Worm (Caenorhabditis elegans) whole organism, L4 larva: ENCODE data around the gene sto-3.

Source experiments
- F26F4.8 ChIP-seq: fragments of 200-800 bp; sonication (Bioruptor generic); conservative IDR thresholded peaks from 2 replicates; pipeline ENCODE4 v1.3.6; 2022; ENCODE audit warnings: missing genetic modification characterization, missing compliant biosample characterization
- F49E8.2 ChIP-seq: sonication (generic microtip); optimal IDR thresholded peaks from 2 replicates; lab custom pipeline; 2016; ENCODE audit warnings: missing compliant biosample characterization, mild to moderate bottlenecking, missing genetic modification characterization, borderline replicate concordance
- T20F7.1 ChIP-seq: fragments of 200-800 bp; sonication (Bioruptor generic); optimal IDR thresholded peaks from 2 replicates; lab custom pipeline; 2018; ENCODE audit warnings: mild to moderate bottlenecking, missing genetic modification characterization, missing compliant biosample characterization
- T26A8.4 ChIP-seq: fragments of 200-800 bp; sonication (Bioruptor generic); IDR thresholded peaks from 2 replicates; pipeline ENCODE4 v1.3.6; 2022; ENCODE audit warnings: missing genetic modification characterization, missing compliant biosample characterization
- Y75B8A.6 ChIP-seq: fragments of 200-800 bp; sonication (Bioruptor generic); IDR thresholded peaks from 2 replicates; pipeline ENCODE4 v1.3.6; 2022; ENCODE audit warnings: missing genetic modification reagents, missing genetic modification characterization, missing compliant biosample characterization
- ZK546.5 ChIP-seq, 2 experiments: sonication (generic microtip); optimal IDR thresholded peaks; 2 replicates each; lab custom pipeline; 2017; ENCODE audit warnings: missing biosample characterization in 2 of 2, missing genetic modification characterization in 2 of 2
- aly-2 ChIP-seq: sonication (generic microtip); optimal IDR thresholded peaks from 2 replicates; lab custom pipeline; 2018; ENCODE audit warnings: missing biosample characterization, missing genetic modification characterization
- arid-1 ChIP-seq: fragments of 200-800 bp; sonication (Bioruptor generic); conservative IDR thresholded peaks from 2 replicates; pipeline ENCODE4 v1.3.6; 2022; ENCODE audit warnings: missing genetic modification reagents, missing genetic modification characterization, missing compliant biosample characterization
- ceh-20 ChIP-seq: fragments of 200-800 bp; sonication (Bioruptor generic); IDR thresholded peaks from 2 replicates; pipeline ENCODE4 v1.3.6; 2022; ENCODE audit warnings: missing genetic modification reagents, missing genetic modification characterization, missing compliant biosample characterization
- ceh-44 ChIP-seq: fragments of 200-800 bp; sonication (Bioruptor generic); IDR thresholded peaks from 2 replicates; pipeline ENCODE4 v1.3.6; 2022; ENCODE audit warnings: missing genetic modification reagents, missing genetic modification characterization, missing compliant biosample characterization
- ceh-62 ChIP-seq: sonication (generic microtip); optimal IDR thresholded peaks from 2 replicates; lab custom pipeline; 2017; ENCODE audit warnings: missing biosample characterization, missing genetic modification characterization
- ceh-82 ChIP-seq: sonication (generic microtip); optimal IDR thresholded peaks from 2 replicates; lab custom pipeline; 2017; ENCODE audit warnings: missing biosample characterization, missing genetic modification characterization
- ces-1 ChIP-seq: fragments of 150-350 bp; sonication (generic microtip); optimal IDR thresholded peaks from 4 replicates; lab custom pipeline; 2014; ENCODE audit warnings: missing biosample characterization, missing genetic modification reagents, missing genetic modification characterization
- daf-16 ChIP-seq, 3 experiments: sonication (generic microtip); optimal IDR thresholded peaks; 2 replicates each; lab custom pipeline; 2016 to 2017; ENCODE audit warnings: missing genetic modification characterization in 3 of 3, missing genetic modification reagents in 3 of 3, mild to moderate bottlenecking in 2 of 3, missing compliant biosample characterization in 2 of 3, missing biosample characterization in 1 of 3, moderate library complexity in 1 of 3
- daf-19 ChIP-seq: fragments of 200-800 bp; sonication (Bioruptor generic); conservative IDR thresholded peaks from 2 replicates; pipeline ENCODE4 v1.3.6; 2022; ENCODE audit warnings: missing genetic modification characterization, missing compliant biosample characterization
- dmd-6 ChIP-seq: fragments of 200-800 bp; sonication (Bioruptor generic); IDR thresholded peaks from 2 replicates; pipeline ENCODE4 v1.3.6; 2022; ENCODE audit warnings: missing genetic modification reagents, missing genetic modification characterization, missing compliant biosample characterization
- duxl-1 ChIP-seq: sonication (generic microtip); optimal IDR thresholded peaks from 2 replicates; lab custom pipeline; 2016; ENCODE audit warnings: mild to moderate bottlenecking, missing genetic modification characterization, moderate library complexity, missing compliant biosample characterization; ENCODE audit not compliant: poor library complexity
- dve-1 ChIP-seq: sonication (generic microtip); optimal IDR thresholded peaks from 2 replicates; lab custom pipeline; 2017; ENCODE audit warnings: antibody characterized with exemption, mild to moderate bottlenecking, missing genetic modification characterization, missing compliant biosample characterization; ENCODE audit not compliant: insufficient read depth
- egl-27 ChIP-seq: sonication (generic microtip); optimal IDR thresholded peaks from 3 replicates; lab custom pipeline; 2017; ENCODE audit warnings: missing biosample characterization, missing genetic modification reagents, missing genetic modification characterization
- fkh-10 ChIP-seq: fragments of 150-350 bp; optimal IDR thresholded peaks from 2 replicates; lab custom pipeline; 2014; ENCODE audit warnings: missing biosample characterization, missing genetic modification reagents, missing genetic modification characterization
- fos-1 ChIP-seq: fragments of 150-350 bp; optimal IDR thresholded peaks from 2 replicates; lab custom pipeline; 2014; ENCODE audit warnings: missing biosample characterization, missing genetic modification characterization
- hif-1 ChIP-seq, 2 experiments: sonication (generic microtip); optimal IDR thresholded peaks; 2 replicates each; lab custom pipeline; 2016 to 2017; ENCODE audit warnings: missing compliant biosample characterization in 2 of 2, missing genetic modification characterization in 2 of 2, missing genetic modification reagents in 2 of 2, missing genotype in 2 of 2, mild to moderate bottlenecking in 1 of 2
- hlh-30 ChIP-seq: sonication (generic microtip); optimal IDR thresholded peaks from 2 replicates; lab custom pipeline; 2017; ENCODE audit warnings: antibody characterized with exemption, mild to moderate bottlenecking, missing genetic modification characterization, missing compliant biosample characterization; ENCODE audit not compliant: insufficient read depth
- lim-7 ChIP-seq: fragments of 200-800 bp; sonication (Bioruptor generic); IDR thresholded peaks from 2 replicates; pipeline ENCODE4 v1.3.6; 2022; ENCODE audit warnings: missing genetic modification characterization, missing compliant biosample characterization
- lin-1 ChIP-seq: fragments of 200-800 bp; sonication (Bioruptor generic); IDR thresholded peaks from 2 replicates; pipeline ENCODE4 v1.3.6; 2022; ENCODE audit warnings: missing genetic modification reagents, missing genetic modification characterization, missing compliant biosample characterization
- lin-29 ChIP-seq: fragments of 200-800 bp; sonication (Bioruptor generic); IDR thresholded peaks from 2 replicates; pipeline ENCODE4 v1.3.6; 2022; ENCODE audit warnings: missing genetic modification reagents, missing genetic modification characterization, missing compliant biosample characterization
- lin-38 ChIP-seq: fragments of 200-800 bp; sonication (Bioruptor generic); IDR thresholded peaks from 2 replicates; pipeline ENCODE4 v1.3.6; 2022; ENCODE audit warnings: missing genetic modification reagents, missing genetic modification characterization, missing compliant biosample characterization
- lir-3 ChIP-seq: sonication (generic microtip); optimal IDR thresholded peaks from 2 replicates; lab custom pipeline; 2016; ENCODE audit warnings: mild to moderate bottlenecking, missing genetic modification characterization, missing compliant biosample characterization
- lsy-2 ChIP-seq, 2 experiments: fragments of 150-350 bp in 1 of 2; sonication (generic microtip) in 1 of 2; optimal IDR thresholded peaks; 2 replicates each; lab custom pipeline; 2014 to 2017; ENCODE audit warnings: missing biosample characterization in 2 of 2, missing genetic modification characterization in 2 of 2
- madf-5 ChIP-seq, 2 experiments: fragments of 200-800 bp; sonication (Bioruptor generic); IDR thresholded peaks; 2 replicates each; pipeline ENCODE4 v1.3.6; 2022; ENCODE audit warnings: missing compliant biosample characterization in 2 of 2, missing genetic modification characterization in 2 of 2
- mes-2 ChIP-seq: sonication (generic microtip); optimal IDR thresholded peaks from 2 replicates; lab custom pipeline; 2016; ENCODE audit warnings: missing genotype, mild to moderate bottlenecking, missing genetic modification characterization, missing compliant biosample characterization; ENCODE audit not compliant: poor library complexity, severe bottlenecking
- mxl-2 ChIP-seq: fragments of 200-800 bp; sonication (Bioruptor generic); conservative IDR thresholded peaks from 2 replicates; pipeline ENCODE4 v1.3.6; 2022; ENCODE audit warnings: missing genetic modification reagents, missing genetic modification characterization, missing compliant biosample characterization
- nhr-11 ChIP-seq: fragments of 150-350 bp; optimal IDR thresholded peaks from 2 replicates; lab custom pipeline; 2014; ENCODE audit warnings: missing biosample characterization, missing genetic modification characterization
- nhr-42 ChIP-seq: fragments of 200-800 bp; sonication (Bioruptor generic); IDR thresholded peaks from 2 replicates; pipeline ENCODE4 v1.3.6; 2022; ENCODE audit warnings: missing genetic modification characterization, missing compliant biosample characterization
- nhr-48 ChIP-seq: sonication (generic microtip); optimal IDR thresholded peaks from 2 replicates; lab custom pipeline; 2016; ENCODE audit warnings: mild to moderate bottlenecking, missing genetic modification characterization, missing compliant biosample characterization
- php-3 ChIP-seq: fragments of 200-800 bp; sonication (Bioruptor generic); IDR thresholded peaks from 2 replicates; pipeline ENCODE4 v1.3.6; 2022; ENCODE audit warnings: missing genetic modification reagents, missing genetic modification characterization, missing compliant biosample characterization
- pqm-1 ChIP-seq: sonication (generic microtip); optimal IDR thresholded peaks from 2 replicates; lab custom pipeline; 2017; ENCODE audit warnings: missing biosample characterization, missing genetic modification characterization
- spr-1 ChIP-seq: sonication (generic microtip); optimal IDR thresholded peaks from 2 replicates; lab custom pipeline; 2016; ENCODE audit warnings: mild to moderate bottlenecking, missing genetic modification characterization, missing compliant biosample characterization
- unc-39 ChIP-seq: sonication (generic microtip); optimal IDR thresholded peaks from 2 replicates; lab custom pipeline; 2017; ENCODE audit warnings: missing biosample characterization, missing genetic modification characterization
- vab-7 ChIP-seq: fragments of 200-800 bp; sonication (Bioruptor generic); IDR thresholded peaks from 2 replicates; pipeline ENCODE4 v1.3.6; 2022; ENCODE audit warnings: missing genetic modification reagents, missing genetic modification characterization, missing compliant biosample characterization
- zfp-2 ChIP-seq: sonication (generic microtip); optimal IDR thresholded peaks from 2 replicates; lab custom pipeline; 2016; ENCODE audit warnings: mild to moderate bottlenecking, missing genetic modification characterization, missing compliant biosample characterization
- zfp-3 ChIP-seq: fragments of 200-800 bp; sonication (Bioruptor generic); conservative IDR thresholded peaks from 2 replicates; pipeline ENCODE4 v1.3.6; 2022; ENCODE audit warnings: missing genetic modification reagents, missing genetic modification characterization, missing compliant biosample characterization
- zip-11 ChIP-seq: fragments of 200-800 bp; sonication (Bioruptor generic); IDR thresholded peaks from 2 replicates; pipeline ENCODE4 v1.3.6; 2022; ENCODE audit warnings: missing genetic modification characterization, missing compliant biosample characterization
- zip-2 ChIP-seq: fragments of 150-350 bp; optimal IDR thresholded peaks from 2 replicates; lab custom pipeline; 2014; ENCODE audit warnings: missing biosample characterization, missing genetic modification characterization
- ztf-7 ChIP-seq: fragments of 150-350 bp; optimal IDR thresholded peaks from 2 replicates; lab custom pipeline; 2014; ENCODE audit warnings: missing biosample characterization, missing genetic modification characterization

The sto-3 gene

ce11 chrX:11661625-11662024, 39.7 kb upstream of the sto-3 start, which contains the start of gene sfxn-1.5 (continued):
- TF ChIP-seq unc-39 (tag; lab: Kevin White, UChicago) (no peak), mxl-2 (GFP tag; lab: Robert Waterston, UW) (no peak)
- TF ChIP-seq, all 104 proteins: peak for 25

ce11 chrX:11658331-11658730, 36.4 kb upstream of the sto-3 start, which contains the start of gene T04F8.3:
TSS of gene T04F8.3 (plus strand) at chrX:11658631.
- no peak for TF ChIP-seq egl-27 (tag; lab: Kevin White, UChicago)
- TF ChIP-seq duxl-1 (tag; lab: Kevin White, UChicago): no peak
- no peak for TF ChIP-seq daf-16 (GFP tag; optimal IDR thresholded peaks at IDR 0.05; lab: Kevin White, UChicago)
- TF ChIP-seq daf-16 (tag; optimal IDR thresholded peaks at IDR 0.05; lab: Kevin White, UChicago): no peak
- TF ChIP-seq daf-19 (GFP tag; lab: Robert Waterston, UW): no peak
- no peak for TF ChIP-seq T20F7.1
- TF ChIP-seq hif-1 (tag; optimal IDR thresholded peaks at IDR 0.05; lab: Kevin White, UChicago): no peak

ce11 chrX:11656519-11657006, 34.7 kb upstream of the sto-3 start, which contains the start of gene T04F8.2:
TSS of gene T04F8.2 (minus strand) at chrX:11656569.
- TF ChIP-seq nhr-42 (GFP tag; lab: Robert Waterston, UW) (no peak), mxl-2 (GFP tag; lab: Robert Waterston, UW) (no peak), ceh-62 (tag; lab: Kevin White, UChicago) (no peak), zip-2 (tag; lab: Kevin White, UChicago) (no peak), F26F4.8 (no peak), daf-19 (GFP tag; lab: Robert Waterston, UW) (no peak), nhr-48 (peak; percentile 16), lir-3 (tag; lab: Kevin White, UChicago) (no peak), unc-39 (tag; lab: Kevin White, UChicago) (no peak), php-3 (GFP tag; lab: Robert Waterston, UW) (no peak), ces-1 (GFP tag; lab: Kevin White, UChicago) (no peak), lin-1 (no peak), ceh-82 (tag; lab: Kevin White, UChicago) (no peak), fkh-10 (no peak), daf-16 (GFP tag; optimal IDR thresholded peaks at IDR 0.05; lab: Kevin White, UChicago) (no peak), daf-16 (tag; optimal IDR thresholded peaks at IDR 0.05; lab: Kevin White, UChicago) (no peak), ceh-20 (peak; percentile 49; the same call in 1 of the 2 replicates), dve-1 (tag; lab: Kevin White, UChicago) (peak; percentile 90), T20F7.1 (peak; percentile 48), spr-1 (tag; lab: Kevin White, UChicago) (no peak), aly-2 (no peak), pqm-1 (tag; lab: Kevin White, UChicago) (peak; percentile 27), ZK546.5 (tag; optimal IDR thresholded peaks at IDR 0.05; lab: Kevin White, UChicago) (no peak), F49E8.2 (tag; lab: Kevin White, UChicago) (no peak), Y75B8A.6 (GFP tag; lab: Robert Waterston, UW) (no peak), T26A8.4 (GFP tag; lab: Robert Waterston, UW) (no peak), hlh-30 (tag; lab: Kevin White, UChicago) (peak; percentile 79), lim-7 (GFP tag; lab: Robert Waterston, UW) (no peak), ztf-7 (peak; percentile 55), mes-2 (tag; lab: Kevin White, UChicago) (peak; percentile 84), zfp-3 (GFP tag; lab: Robert Waterston, UW) (no peak), ceh-44 (no peak), fos-1 (tag; lab: Kevin White, UChicago) (no peak), madf-5 (GFP tag; IDR thresholded peaks at IDR 0.05; lab: Robert Waterston, UW) (no peak), lin-29 (GFP tag; lab: Robert Waterston, UW) (no peak), zip-11 (GFP tag; lab: Robert Waterston, UW) (no peak), arid-1 (GFP tag; lab: Robert Waterston, UW) (no peak), vab-7 (GFP tag; lab: Robert Waterston, UW) (no peak), zfp-2 (no peak), nhr-11 (tag; lab: Kevin White, UChicago) (peak; percentile 60), lin-38 (peak; percentile 95), lsy-2 (tag; optimal IDR thresholded peaks at IDR 0.05; lab: Kevin White, UChicago) (peak in 1 of 2 experiments; percentile 77), dmd-6 (GFP tag; lab: Robert Waterston, UW) (peak; percentile 65)
